Worm (Caenorhabditis elegans): ENCODE measurements around the gene Y37A1B.7.

- TF ChIP-seq ref-1 (GFP tag; conservative IDR thresholded peaks at IDR 0.05) = no peak
- no peak for TF ChIP-seq flt-1 (GFP tag; IDR thresholded peaks at IDR 0.05)
- TF ChIP-seq tab-1 (GFP tag; IDR thresholded peaks at IDR 0.05) = no peak
- no peak for TF ChIP-seq ztf-23 (GFP tag; IDR thresholded peaks at IDR 0.05)
- no peak for TF ChIP-seq cog-1 (tag; optimal IDR thresholded peaks at IDR 0.05)
- TF ChIP-seq ztf-29 (GFP tag; IDR thresholded peaks at IDR 0.05) = no peak
- TF ChIP-seq T22C8.4 (GFP tag; IDR thresholded peaks at IDR 0.05) = no peak
These were observed 27.7 kb downstream of the Y37A1B.7 start, which contains the start of gene srw-63 for ce11 chrIV:14015844-14016243.

Measured in whole organism, midembryonic.